Fruit fly (Drosophila melanogaster): Measurements from ENCODE around the gene CG13361.

Gene CG13361

DNA sequence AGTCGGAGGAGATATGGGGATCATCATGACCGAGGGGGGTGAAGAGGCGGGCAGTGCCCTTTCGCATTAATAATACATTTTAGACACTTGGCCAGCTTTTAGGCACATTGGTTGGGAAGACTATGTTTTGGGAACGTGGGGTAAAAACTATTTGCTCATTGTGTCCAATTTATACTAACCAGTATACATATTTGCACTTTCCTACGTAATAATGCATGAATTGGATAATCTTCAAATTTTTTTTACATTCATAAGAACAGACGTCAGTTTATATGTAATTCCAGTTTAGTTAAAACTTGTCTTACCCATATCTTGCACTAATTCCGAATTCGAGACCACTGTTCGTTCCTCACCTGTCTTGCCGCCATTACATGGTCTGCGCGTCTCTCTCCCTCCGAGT lies 25.9 kb upstream of the CG13361 start (continued):
- peak; percentile 0 for TF ChIP-seq Antp (GFP tag; optimal IDR thresholded peaks at IDR 0.05)
- TF ChIP-seq CG30020 (tag; optimal IDR thresholded peaks at IDR 0.05), result no peak
- no peak for TF ChIP-seq CG1792 (GFP tag; optimal IDR thresholded peaks at IDR 0.05)
- TF ChIP-seq Ets65A (GFP tag), result no peak
- no peak for TF ChIP-seq CG16863 (GFP tag; optimal IDR thresholded peaks at IDR 0.05)
- peak; percentile 37; the same call in 1 of the 2 replicates for TF ChIP-seq Ptx1 (GFP tag; IDR thresholded peaks at IDR 0.05)
- TF ChIP-seq CG17328 (GFP tag; IDR thresholded peaks at IDR 0.05), result 0 out of 2 replicates have a peak, but pooled peaks have one; percentile 11
- no peak for TF ChIP-seq CG12155 (GFP tag; optimal IDR thresholded peaks at IDR 0.05)
- TF ChIP-seq CG4617 (GFP tag; optimal IDR thresholded peaks at IDR 0.05; ENCODE audit: borderline replicate concordance), result no peak
- no peak for TF ChIP-seq pfk (GFP tag; optimal IDR thresholded peaks at IDR 0.05)
- no peak for TF ChIP-seq CG9797 (GFP tag; optimal IDR thresholded peaks at IDR 0.05)
- peak; percentile 41 for TF ChIP-seq org-1 (GFP tag; optimal IDR thresholded peaks at IDR 0.05)
- TF ChIP-seq phol (tag; optimal IDR thresholded peaks at IDR 0.05), result peak; percentile 39
- TF ChIP-seq CG17361 (GFP tag; IDR thresholded peaks at IDR 0.05), result 0 out of 3 replicates have a peak, but pooled peaks have one; percentile 24
- no peak for TF ChIP-seq CG4820 (GFP tag; optimal IDR thresholded peaks at IDR 0.05)
- TF ChIP-seq ato (GFP tag; IDR thresholded peaks at IDR 0.05; ENCODE audit: partially characterized antibody), result no peak
- no peak for TF ChIP-seq slbo (GFP tag; IDR thresholded peaks at IDR 0.05)
- peak; percentile 22 for TF ChIP-seq Fer1 (GFP tag; optimal IDR thresholded peaks at IDR 0.05)
- TF ChIP-seq CG5180 (GFP tag; optimal IDR thresholded peaks at IDR 0.05), result no peak
- TF ChIP-seq sens (GFP tag), result peak; percentile 39
- 0 out of 2 replicates have a peak, but pooled peaks have one; percentile 18 for TF ChIP-seq Ada2b (GFP tag; IDR thresholded peaks at IDR 0.05)
- peak; percentile 30; the same call in 1 of the 2 replicates for TF ChIP-seq vvl (GFP tag; IDR thresholded peaks at IDR 0.05)
- peak; percentile 11 for TF ChIP-seq NfI (GFP tag; optimal IDR thresholded peaks at IDR 0.05)
- TF ChIP-seq CG4328 (GFP tag; optimal IDR thresholded peaks at IDR 0.05), result no peak
- TF ChIP-seq exex (tag; optimal IDR thresholded peaks at IDR 0.05), result no peak
- TF ChIP-seq CG6813 (GFP tag; optimal IDR thresholded peaks at IDR 0.05), result peak; percentile 5
- TF ChIP-seq prd (optimal IDR thresholded peaks at IDR 0.05), result no peak
- TF ChIP-seq prd (GFP tag; IDR thresholded peaks at IDR 0.05), result no peak
- TF ChIP-seq CG8388 (GFP tag; optimal IDR thresholded peaks at IDR 0.05), result peak; percentile 13
- TF ChIP-seq CG12071 (GFP tag; optimal IDR thresholded peaks at IDR 0.05), result no peak
- TF ChIP-seq CG10979 (tag; optimal IDR thresholded peaks at IDR 0.05), result peak; percentile 35
- no peak for TF ChIP-seq chinmo (GFP tag; IDR thresholded peaks at IDR 0.05; ENCODE audit: partially characterized antibody)
- TF ChIP-seq hkb (optimal IDR thresholded peaks at IDR 0.05), result no peak
- 0 out of 2 replicates have a peak, but pooled peaks have one; percentile 40 for TF ChIP-seq hkb (GFP tag; IDR thresholded peaks at IDR 0.05)
- TF ChIP-seq CG7357 (GFP tag; IDR thresholded peaks at IDR 0.05), result no peak
- TF ChIP-seq CG11696 (GFP tag; IDR thresholded peaks at IDR 0.05), result no peak
- no peak for TF ChIP-seq YL-1 (GFP tag; optimal IDR thresholded peaks at IDR 0.05)
- TF ChIP-seq row (GFP tag; IDR thresholded peaks at IDR 0.05), result peak; percentile 56
- no peak for TF ChIP-seq Hsf (GFP tag; optimal IDR thresholded peaks at IDR 0.05)
- no peak for TF ChIP-seq E2f1 (GFP tag; IDR thresholded peaks at IDR 0.05)
- 0 out of 3 replicates have a peak, but pooled peaks have one; percentile 40 for TF ChIP-seq so (GFP tag; IDR thresholded peaks at IDR 0.05)
- TF ChIP-seq tna (GFP tag; IDR thresholded peaks at IDR 0.05; ENCODE audit: partially characterized antibody), result no peak
- peak; percentile 20 for TF ChIP-seq jumu (GFP tag; optimal IDR thresholded peaks at IDR 0.05)
- no peak for TF ChIP-seq CrebB (tag; optimal IDR thresholded peaks at IDR 0.05)
- TF ChIP-seq grau (tag; optimal IDR thresholded peaks at IDR 0.05), result peak; percentile 33
- TF ChIP-seq CG2678 (tag; optimal IDR thresholded peaks at IDR 0.05), result peak; percentile 53
- no peak for TF ChIP-seq oc (tag; optimal IDR thresholded peaks at IDR 0.05)
- peak; percentile 12 for TF ChIP-seq CG18599 (GFP tag; optimal IDR thresholded peaks at IDR 0.05)
- TF ChIP-seq mam (GFP tag; optimal IDR thresholded peaks at IDR 0.05), result peak; percentile 2
- TF ChIP-seq Doc3 (GFP tag; IDR thresholded peaks at IDR 0.05; ENCODE audit: partially characterized antibody), result no peak
- peak; percentile 6 for TF ChIP-seq CG12219 (GFP tag; optimal IDR thresholded peaks at IDR 0.05)

Data from whole organism, embryonic.